Worm (Caenorhabditis elegans) whole organism, L4 larva: ENCODE data around the gene ZK1067.4.
A peak's percentile ranks its signal among the peaks of the same experiment; 100 is the strongest.

Experiments
- aly-2 ChIP-seq: sonication (generic microtip); optimal IDR thresholded peaks from 2 replicates; lab custom pipeline; 2018; ENCODE audit warnings: missing biosample characterization, missing genetic modification characterization
- ceh-82 ChIP-seq: sonication (generic microtip); optimal IDR thresholded peaks from 2 replicates; lab custom pipeline; 2017; ENCODE audit warnings: missing biosample characterization, missing genetic modification characterization
- dpl-1 ChIP-seq: fragments of 150-350 bp; optimal IDR thresholded peaks from 2 replicates; lab custom pipeline; 2014; ENCODE audit warnings: missing biosample characterization, missing genetic modification reagents, missing genetic modification characterization
- lin-1 ChIP-seq: fragments of 200-800 bp; sonication (Bioruptor generic); IDR thresholded peaks from 2 replicates; pipeline ENCODE4 v1.3.6; 2022; ENCODE audit warnings: missing genetic modification reagents, missing genetic modification characterization, missing compliant biosample characterization
- mdl-1 ChIP-seq, 2 experiments: fragments of 150-350 bp in 1 of 2; sonication (generic microtip) in 1 of 2; optimal IDR thresholded peaks; 2 replicates each; lab custom pipeline; 2014 to 2017; ENCODE audit warnings: missing biosample characterization in 2 of 2, missing genetic modification characterization in 2 of 2
- nhr-237 ChIP-seq: sonication (generic microtip); optimal IDR thresholded peaks from 2 replicates; lab custom pipeline; 2017; ENCODE audit warnings: missing biosample characterization, missing genetic modification characterization

- no peak for TF ChIP-seq dpl-1 (GFP tag; lab: Kevin White, UChicago)
- no peak for TF ChIP-seq nhr-237 (tag; lab: Kevin White, UChicago)
- no peak for TF ChIP-seq mdl-1 (tag; optimal IDR thresholded peaks at IDR 0.05; lab: Kevin White, UChicago)
- TF ChIP-seq ceh-82 (tag; lab: Kevin White, UChicago) = no peak
- TF ChIP-seq lin-1 (GFP tag; lab: Robert Waterston, UW) = peak; percentile 52; the same call in 1 of the 2 replicates
- TF ChIP-seq aly-2 (tag; lab: Kevin White, UChicago) = no peak
Measured at ce11 chrII:9165762-9166460, 44.3 kb upstream of the ZK1067.4 start, which contains the start of gene W07A12.8.
